Worm (Caenorhabditis elegans) whole organism, midembryonic: ENCODE data around the gene F40A3.1.

Experiments
- T22C8.4 ChIP-seq: fragments of 200-800 bp; sonication (Bioruptor generic); IDR thresholded peaks from 2 replicates; pipeline ENCODE4 v1.3.6; 2022; ENCODE audit warnings: missing genetic modification characterization, missing compliant biosample characterization
- cog-1 ChIP-seq: sonication (generic microtip); optimal IDR thresholded peaks from 2 replicates; lab custom pipeline; 2016; ENCODE audit warnings: missing genetic modification characterization, missing compliant biosample characterization
- flt-1 ChIP-seq: fragments of 200-800 bp; sonication (Bioruptor generic); IDR thresholded peaks from 2 replicates; pipeline ENCODE4 v1.3.6; 2022; ENCODE audit warnings: missing genetic modification characterization, missing compliant biosample characterization
- klf-2 ChIP-seq: fragments of 200-800 bp; sonication (Bioruptor generic); conservative IDR thresholded peaks from 2 replicates; pipeline ENCODE4 v1.3.6; 2022; ENCODE audit warnings: missing genetic modification reagents, missing genetic modification characterization, missing compliant biosample characterization
- med-1 ChIP-seq: sonication (generic microtip); optimal IDR thresholded peaks from 2 replicates; lab custom pipeline; 2017; ENCODE audit warnings: missing genetic modification characterization, mild to moderate bottlenecking, missing compliant biosample characterization, antibody characterized with exemption, missing genetic modification reagents; ENCODE audit not compliant: insufficient read depth
- ref-1 ChIP-seq: fragments of 200-800 bp; sonication (Bioruptor generic); conservative IDR thresholded peaks from 2 replicates; pipeline ENCODE4 v1.3.6; 2022; ENCODE audit warnings: missing genetic modification reagents, missing genetic modification characterization, missing compliant biosample characterization
- tab-1 ChIP-seq: fragments of 200-800 bp; sonication (Bioruptor generic); IDR thresholded peaks from 2 replicates; pipeline ENCODE4 v1.3.6; 2022; ENCODE audit warnings: missing genetic modification characterization, missing compliant biosample characterization
- ztf-23 ChIP-seq: fragments of 200-800 bp; sonication (Bioruptor generic); IDR thresholded peaks from 2 replicates; pipeline ENCODE4 v1.3.6; 2022; ENCODE audit warnings: missing genetic modification reagents, missing genetic modification characterization, missing compliant biosample characterization
- ztf-29 ChIP-seq: fragments of 200-800 bp; sonication (Bioruptor generic); IDR thresholded peaks from 2 replicates; pipeline ENCODE4 v1.3.6; 2022; ENCODE audit warnings: missing genetic modification reagents, missing genetic modification characterization, missing compliant biosample characterization

Gene F40A3.1

DNA sequence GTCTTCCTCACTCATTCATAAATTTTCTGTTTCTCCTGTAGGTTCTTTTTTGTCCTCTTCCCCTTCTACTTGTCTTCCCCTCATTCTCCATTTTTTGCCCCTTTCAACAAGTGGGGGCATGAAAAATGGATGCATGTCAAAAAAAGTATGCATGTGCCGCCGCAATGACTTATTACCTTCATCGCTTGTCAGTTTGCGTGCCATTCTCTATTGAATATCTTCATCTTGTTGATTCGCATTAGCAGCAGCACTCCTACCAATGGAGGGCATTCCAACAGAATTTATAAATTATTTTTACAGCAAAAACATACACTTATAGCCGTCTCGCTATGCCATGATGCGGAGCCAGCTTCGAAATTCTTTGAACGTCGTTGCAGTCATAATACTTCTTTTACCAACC, at the start of gene F40A3.1:
Gene F40A3.1 (plus strand): TSS at position 301 of the 400 bp plus-strand sequence.
- no peak for TF ChIP-seq ztf-23 (GFP tag; lab: Robert Waterston, UW)
- no peak for TF ChIP-seq cog-1 (tag; lab: Kevin White, UChicago)
- no peak for TF ChIP-seq tab-1
- no peak for TF ChIP-seq T22C8.4 (GFP tag; lab: Robert Waterston, UW)
- TF ChIP-seq ref-1 (GFP tag; lab: Robert Waterston, UW) = no peak
- no peak for TF ChIP-seq med-1 (GFP tag; lab: Kevin White, UChicago)
- no peak for TF ChIP-seq flt-1 (GFP tag; lab: Robert Waterston, UW)
- TF ChIP-seq ztf-29 (GFP tag; lab: Robert Waterston, UW) = no peak
- no peak for TF ChIP-seq klf-2 (GFP tag; lab: Robert Waterston, UW)

DNA sequence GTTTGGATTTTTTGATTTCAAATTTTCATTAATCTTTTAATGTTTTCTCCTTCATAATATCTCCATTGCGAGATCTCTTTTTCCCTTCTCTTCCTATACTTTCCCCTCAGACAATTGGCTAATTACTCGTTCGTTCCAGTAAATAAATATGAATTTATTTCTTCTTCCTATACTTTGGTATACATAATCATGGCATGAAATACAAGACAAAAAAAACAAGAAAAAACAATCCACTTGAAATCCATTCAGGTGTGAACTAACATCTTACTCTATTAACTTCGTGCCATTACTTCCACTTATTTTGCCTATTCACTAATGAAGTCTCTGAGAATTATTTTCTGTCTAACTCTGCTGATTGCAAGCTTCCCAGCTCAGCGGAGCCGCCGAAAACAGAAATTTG, 49.1 kb upstream of the F40A3.1 start, which contains the start of gene grd-8:
Gene grd-8 (plus strand): TSS at position 301 of the 400 bp plus-strand sequence.
- TF ChIP-seq cog-1 (tag; lab: Kevin White, UChicago) = no peak
- TF ChIP-seq T22C8.4 (GFP tag; lab: Robert Waterston, UW) = no peak
- no peak for TF ChIP-seq klf-2 (GFP tag; lab: Robert Waterston, UW)
- TF ChIP-seq ref-1 (GFP tag; lab: Robert Waterston, UW) = no peak
- TF ChIP-seq ztf-29 (GFP tag; lab: Robert Waterston, UW) = no peak
- no peak for TF ChIP-seq ztf-23 (GFP tag; lab: Robert Waterston, UW)
- TF ChIP-seq flt-1 (GFP tag; lab: Robert Waterston, UW) = no peak

DNA sequence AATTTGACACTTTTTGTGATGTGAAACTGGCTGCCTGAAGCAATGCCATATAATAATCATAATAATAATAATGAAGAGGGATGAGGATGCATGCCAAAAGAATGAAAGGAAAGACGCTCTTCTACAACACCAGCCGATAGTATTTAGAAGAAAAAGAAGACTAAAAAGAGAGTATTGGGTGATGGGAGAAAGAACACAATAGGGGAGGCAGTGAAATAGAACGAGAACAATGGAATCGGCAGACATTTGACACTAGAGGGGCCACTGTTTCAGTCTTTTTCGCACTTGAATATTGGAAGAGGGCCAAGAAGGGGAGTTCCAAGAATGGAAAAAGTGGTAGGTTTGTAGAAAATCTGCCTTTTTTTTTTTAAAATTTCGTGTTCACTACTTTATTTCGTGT, 44.2 kb upstream of the F40A3.1 start, which contains the start of gene memo-1:
Gene memo-1 (minus strand): TSS at position 2 of the 400 bp plus-strand sequence.
- TF ChIP-seq med-1 (GFP tag; lab: Kevin White, UChicago) = no peak
- no peak for TF ChIP-seq T22C8.4 (GFP tag; lab: Robert Waterston, UW)
- TF ChIP-seq klf-2 (GFP tag; lab: Robert Waterston, UW) = no peak
- TF ChIP-seq ref-1 (GFP tag; lab: Robert Waterston, UW) = no peak

DNA sequence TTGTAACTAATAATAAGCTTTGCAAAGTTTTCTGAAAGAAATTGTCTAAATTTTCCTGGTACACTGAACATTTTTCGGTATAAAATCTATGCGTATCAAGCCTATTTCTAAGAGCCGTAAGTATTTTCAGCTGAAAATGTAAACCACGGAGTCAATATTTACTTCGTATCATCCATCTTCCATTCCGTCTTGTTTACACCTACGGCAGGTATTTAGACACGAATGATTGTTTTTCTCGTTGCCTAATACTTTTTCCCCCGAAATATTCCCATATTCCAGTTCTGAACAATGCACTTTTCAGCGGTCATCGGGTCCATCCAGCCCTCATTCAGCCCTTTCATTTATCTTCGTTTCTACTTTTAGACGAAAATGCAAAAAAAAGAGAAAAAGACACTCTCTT, 43.6 kb upstream of the F40A3.1 start:
- no peak for TF ChIP-seq ztf-29 (GFP tag; lab: Robert Waterston, UW)
- no peak for TF ChIP-seq T22C8.4 (GFP tag; lab: Robert Waterston, UW)
- TF ChIP-seq klf-2 (GFP tag; lab: Robert Waterston, UW) = no peak
- TF ChIP-seq med-1 (GFP tag; lab: Kevin White, UChicago) = no peak
- no peak for TF ChIP-seq flt-1 (GFP tag; lab: Robert Waterston, UW)
- TF ChIP-seq ref-1 (GFP tag; lab: Robert Waterston, UW) = no peak
- no peak for TF ChIP-seq tab-1
- TF ChIP-seq cog-1 (tag; lab: Kevin White, UChicago) = no peak
- TF ChIP-seq ztf-23 (GFP tag; lab: Robert Waterston, UW) = no peak

DNA sequence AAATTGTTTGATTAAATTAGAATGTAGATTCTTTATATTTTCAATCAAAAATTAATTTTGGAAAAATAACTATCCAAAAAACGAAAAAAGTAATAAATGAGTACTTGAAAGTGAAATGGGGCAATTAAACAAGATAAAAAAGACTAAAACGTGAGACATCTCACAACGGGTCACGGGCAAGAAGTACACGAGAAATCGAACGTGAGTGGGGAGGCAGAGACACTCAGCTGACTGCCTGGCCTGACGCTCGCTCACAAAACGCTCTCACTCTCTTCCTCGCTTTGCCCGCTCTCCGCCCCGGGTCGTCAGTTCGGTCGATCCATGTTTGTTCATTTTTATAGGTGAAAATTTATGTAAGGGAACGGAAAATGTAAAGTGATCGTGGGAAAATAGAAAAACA, 43.1 kb upstream of the F40A3.1 start:
- TF ChIP-seq flt-1 (GFP tag; lab: Robert Waterston, UW) (no peak), ref-1 (GFP tag; lab: Robert Waterston, UW) (no peak), cog-1 (tag; lab: Kevin White, UChicago) (peak; percentile 1), tab-1 (no peak)

DNA sequence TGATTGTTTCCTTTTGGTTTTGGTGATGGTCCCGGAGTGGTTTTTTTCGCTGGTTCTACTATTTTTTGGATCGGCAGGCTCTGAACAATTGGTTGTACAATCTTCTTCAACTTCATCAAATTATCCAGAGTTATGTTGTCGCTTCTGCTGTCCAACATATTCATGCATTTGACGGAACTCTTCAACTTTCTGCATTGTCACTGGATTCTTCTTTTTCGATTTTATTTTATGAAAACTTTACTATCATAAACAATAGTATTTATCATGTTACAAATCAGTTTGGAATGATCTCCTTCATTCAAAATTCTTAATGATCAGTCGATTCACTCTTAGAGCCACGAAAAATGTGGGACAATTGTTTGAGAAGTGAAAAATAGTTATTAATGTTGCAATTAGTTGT, 39.3 kb upstream of the F40A3.1 start:
- TF ChIP-seq cog-1 (tag; lab: Kevin White, UChicago) (no peak), flt-1 (GFP tag; lab: Robert Waterston, UW) (no peak), tab-1 (no peak), ref-1 (GFP tag; lab: Robert Waterston, UW) (no peak), klf-2 (GFP tag; lab: Robert Waterston, UW) (no peak), T22C8.4 (GFP tag; lab: Robert Waterston, UW) (no peak), ztf-29 (GFP tag; lab: Robert Waterston, UW) (no peak), med-1 (GFP tag; lab: Kevin White, UChicago) (no peak), ztf-23 (GFP tag; lab: Robert Waterston, UW) (no peak)

DNA sequence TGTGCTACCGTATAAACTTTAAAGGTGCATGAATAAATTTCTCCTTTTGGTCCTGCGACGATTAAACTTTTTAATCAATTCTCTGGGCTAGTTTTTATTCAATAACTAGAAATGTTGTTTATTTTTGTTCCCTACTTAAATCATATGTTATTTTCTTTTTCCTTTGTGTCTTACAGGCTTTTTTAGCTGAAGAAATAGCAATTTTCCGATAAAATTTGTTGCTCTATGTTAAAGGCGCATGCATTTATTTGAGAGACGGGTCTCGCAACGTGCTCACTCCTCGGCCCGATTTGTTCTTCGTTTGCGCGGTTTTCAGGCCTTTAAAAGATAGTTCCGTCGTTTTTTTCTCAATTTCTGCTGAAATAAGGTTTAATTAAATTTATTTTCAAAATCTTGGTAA, 37.4 kb upstream of the F40A3.1 start:
- TF ChIP-seq cog-1 (tag; lab: Kevin White, UChicago) = no peak
- TF ChIP-seq klf-2 (GFP tag; lab: Robert Waterston, UW) = no peak
- no peak for TF ChIP-seq ztf-23 (GFP tag; lab: Robert Waterston, UW)
- no peak for TF ChIP-seq med-1 (GFP tag; lab: Kevin White, UChicago)
- no peak for TF ChIP-seq tab-1
- no peak for TF ChIP-seq T22C8.4 (GFP tag; lab: Robert Waterston, UW)
- TF ChIP-seq ztf-29 (GFP tag; lab: Robert Waterston, UW) = no peak

DNA sequence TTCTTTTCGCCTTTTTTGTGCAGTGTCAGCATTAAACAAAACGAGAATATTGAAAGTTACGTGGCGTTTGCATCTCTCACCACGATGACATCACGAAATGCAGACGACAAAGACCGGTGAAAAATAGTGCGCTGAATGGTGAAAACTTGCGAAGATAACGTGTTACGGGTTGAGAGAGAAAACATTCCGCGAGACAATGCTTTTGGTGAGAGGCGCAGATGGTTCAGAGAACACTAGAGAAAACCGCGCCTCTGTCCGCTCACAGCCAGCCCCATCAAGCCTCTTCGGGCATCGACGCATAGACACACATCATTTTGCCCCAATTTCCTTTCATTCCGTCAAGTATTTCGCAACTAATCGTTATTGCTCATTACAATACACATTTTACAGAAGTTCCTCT, 36.7 kb upstream of the F40A3.1 start, which contains the start of the genes C37C3.9 and C37C3.18:
Gene C37C3.9 (minus strand): TSS at position 98 of the 400 bp plus-strand sequence.
Gene C37C3.18 (plus strand): TSS at position 391 of the 400 bp plus-strand sequence.
- TF ChIP-seq flt-1 (GFP tag; lab: Robert Waterston, UW) (0 out of 2 replicates have a peak, but pooled peaks have one; percentile 49), ztf-23 (GFP tag; lab: Robert Waterston, UW) (no peak), cog-1 (tag; lab: Kevin White, UChicago) (peak; percentile 30), T22C8.4 (GFP tag; lab: Robert Waterston, UW) (no peak), tab-1 (0 out of 2 replicates have a peak, but pooled peaks have one; percentile 42)

DNA sequence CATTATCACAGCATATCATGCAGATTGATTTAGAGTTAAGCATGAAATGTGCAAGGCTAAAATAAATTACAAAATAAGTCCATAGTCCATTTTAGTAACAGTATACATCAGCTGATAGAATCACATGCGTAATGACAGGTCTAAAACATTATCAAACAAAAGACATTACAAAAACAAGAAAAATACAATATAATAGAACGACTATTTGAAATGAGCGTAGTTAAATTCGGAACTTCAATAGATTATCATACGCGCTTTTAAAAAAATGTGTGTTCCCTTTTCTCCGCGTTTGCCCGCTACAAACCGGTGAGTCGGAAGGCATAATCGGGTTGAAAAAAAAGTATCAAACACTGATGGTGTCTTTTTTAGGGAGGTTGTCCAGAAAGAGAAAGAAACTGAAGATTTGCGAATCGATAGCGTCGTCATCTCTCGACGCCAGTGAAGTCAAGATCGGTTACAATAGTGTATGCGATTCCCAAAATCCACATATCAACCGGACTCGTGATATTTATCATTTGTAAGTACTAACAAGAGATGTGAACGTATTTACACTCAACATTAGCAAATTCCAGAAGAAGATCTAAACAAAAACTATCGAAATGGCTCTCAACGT, 35.8 kb upstream of the F40A3.1 start, which contains the start of gene C37C3.2:
Gene C37C3.2 (plus strand): TSS at position 563 of the 613 bp plus-strand sequence.
- TF ChIP-seq flt-1 (GFP tag; lab: Robert Waterston, UW) = no peak
- TF ChIP-seq klf-2 (GFP tag; lab: Robert Waterston, UW) = no peak
- no peak for TF ChIP-seq tab-1
- TF ChIP-seq ztf-23 (GFP tag; lab: Robert Waterston, UW) = no peak
- no peak for TF ChIP-seq cog-1 (tag; lab: Kevin White, UChicago)
- no peak for TF ChIP-seq T22C8.4 (GFP tag; lab: Robert Waterston, UW)
- no peak for TF ChIP-seq ref-1 (GFP tag; lab: Robert Waterston, UW)
- TF ChIP-seq med-1 (GFP tag; lab: Kevin White, UChicago) = no peak
- no peak for TF ChIP-seq ztf-29 (GFP tag; lab: Robert Waterston, UW)
